Worm (Caenorhabditis elegans) whole organism, young adult: ENCODE results near the gene C16C10.8.

Source experiments
- B0261.1 ChIP-seq: sonication (generic microtip); optimal IDR thresholded peaks from 2 replicates; lab custom pipeline; 2016; ENCODE audit warnings: mild to moderate bottlenecking, missing genetic modification characterization, moderate library complexity, missing compliant biosample characterization
- B0336.3 ChIP-seq: fragments of 200-800 bp; sonication (Bioruptor generic); IDR thresholded peaks from 2 replicates; pipeline ENCODE4 v1.3.6; 2022; ENCODE audit warnings: missing genetic modification characterization, missing compliant biosample characterization
- D2030.7 ChIP-seq: fragments of 200-800 bp; sonication (Bioruptor generic); IDR thresholded peaks from 2 replicates; pipeline ENCODE4 v1.3.6; 2022; ENCODE audit warnings: missing genetic modification reagents, missing genetic modification characterization, missing compliant biosample characterization
- F22D6.2 ChIP-seq: sonication (generic microtip); optimal IDR thresholded peaks from 2 replicates; lab custom pipeline; 2016; ENCODE audit warnings: mild to moderate bottlenecking, missing genetic modification characterization, missing compliant biosample characterization
- F23B12.7 ChIP-seq: sonication (generic microtip); optimal IDR thresholded peaks from 2 replicates; lab custom pipeline; 2017; ENCODE audit warnings: missing genetic modification characterization, mild to moderate bottlenecking, missing compliant biosample characterization, antibody characterized with exemption, moderate library complexity; ENCODE audit not compliant: insufficient read depth
- F37B4.10 ChIP-seq: fragments of 200-800 bp; sonication (Bioruptor generic); IDR thresholded peaks from 2 replicates; pipeline ENCODE4 v1.3.6; 2022; ENCODE audit warnings: missing genetic modification characterization, missing compliant biosample characterization
- F55B11.4 ChIP-seq: sonication (generic microtip); optimal IDR thresholded peaks from 2 replicates; lab custom pipeline; 2016; ENCODE audit warnings: missing compliant biosample characterization, missing genetic modification characterization, borderline replicate concordance; ENCODE audit not compliant: insufficient read depth
- F57A8.1 ChIP-seq: fragments of 200-800 bp; sonication (Bioruptor generic); optimal IDR thresholded peaks from 2 replicates; lab custom pipeline; 2018; ENCODE audit warnings: mild to moderate bottlenecking, missing genetic modification characterization, moderate library complexity, missing compliant biosample characterization
- K11D2.4 ChIP-seq: fragments of 200-800 bp; sonication (Bioruptor generic); IDR thresholded peaks from 2 replicates; pipeline ENCODE4 v1.3.6; 2022; ENCODE audit warnings: missing genetic modification reagents, missing genetic modification characterization, missing compliant biosample characterization
- Y53G8AR.9 ChIP-seq: fragments of 200-800 bp; sonication (Bioruptor generic); conservative IDR thresholded peaks from 2 replicates; pipeline ENCODE4 v1.3.6; 2022; ENCODE audit warnings: missing genetic modification reagents, missing genetic modification characterization, missing compliant biosample characterization
- Y56A3A.18 ChIP-seq: fragments of 200-800 bp; sonication (Bioruptor generic); IDR thresholded peaks from 2 replicates; pipeline ENCODE4 v1.3.6; 2022; ENCODE audit warnings: missing genetic modification reagents, missing genetic modification characterization, missing compliant biosample characterization
- akir-1 ChIP-seq: fragments of 200-800 bp; sonication (Bioruptor generic); optimal IDR thresholded peaks from 2 replicates; lab custom pipeline; 2018; ENCODE audit warnings: mild to moderate bottlenecking, missing genetic modification characterization, moderate library complexity, missing compliant biosample characterization
- aptf-2 ChIP-seq: fragments of 200-800 bp; sonication (Bioruptor generic); conservative IDR thresholded peaks from 2 replicates; pipeline ENCODE4 v1.3.6; 2022; ENCODE audit warnings: missing genetic modification reagents, missing genetic modification characterization, missing compliant biosample characterization
- cebp-1 ChIP-seq, 2 experiments: fragments of 200-800 bp in 1 of 2; sonication (Bioruptor generic) in 1 of 2; sonication (generic microtip) in 1 of 2; IDR thresholded peaks in 1 of 2; optimal IDR thresholded peaks in 1 of 2; 2 replicates each; pipeline versions ENCODE4 v1.3.6 to Lab custom; 2017 to 2022; ENCODE audit warnings: missing compliant biosample characterization in 2 of 2, missing genetic modification characterization in 2 of 2, mild to moderate bottlenecking in 1 of 2, missing genetic modification reagents in 1 of 2, moderate library complexity in 1 of 2
- ceh-27 ChIP-seq: fragments of 200-800 bp; sonication (Bioruptor generic); optimal IDR thresholded peaks from 2 replicates; lab custom pipeline; 2018; ENCODE audit warnings: mild to moderate bottlenecking, missing genetic modification characterization, moderate library complexity, missing compliant biosample characterization
- ceh-91 ChIP-seq: fragments of 200-800 bp; sonication (Bioruptor generic); IDR thresholded peaks from 2 replicates; pipeline ENCODE4 v1.3.6; 2022; ENCODE audit warnings: missing genetic modification reagents, missing genetic modification characterization, missing compliant biosample characterization
- dox-1 ChIP-seq: fragments of 200-800 bp; sonication (Bioruptor generic); IDR thresholded peaks from 2 replicates; pipeline ENCODE4 v1.3.6; 2022; ENCODE audit warnings: missing genetic modification reagents, missing genetic modification characterization, missing compliant biosample characterization
- efl-1 ChIP-seq: fragments of 150-350 bp; optimal IDR thresholded peaks from 2 replicates; lab custom pipeline; 2014; ENCODE audit warnings: missing biosample characterization, missing genetic modification reagents, missing genetic modification characterization
- egl-44 ChIP-seq: fragments of 200-800 bp; sonication (Bioruptor generic); IDR thresholded peaks from 2 replicates; pipeline ENCODE4 v1.3.6; 2022; ENCODE audit warnings: missing genetic modification reagents, missing genetic modification characterization, missing compliant biosample characterization
- ekl-4 ChIP-seq: fragments of 200-800 bp; sonication (Bioruptor generic); IDR thresholded peaks from 2 replicates; pipeline ENCODE4 v1.3.6; 2022; ENCODE audit warnings: missing genetic modification reagents, missing genetic modification characterization, missing compliant biosample characterization
- fkh-3 ChIP-seq: sonication (generic microtip); optimal IDR thresholded peaks from 2 replicates; lab custom pipeline; 2016; ENCODE audit warnings: mild to moderate bottlenecking, missing genetic modification characterization, missing compliant biosample characterization
- hsf-1 ChIP-seq: fragments of 200-800 bp; sonication (Bioruptor generic); IDR thresholded peaks from 2 replicates; pipeline ENCODE4 v1.3.6; 2022; ENCODE audit warnings: missing genetic modification reagents, missing genetic modification characterization, missing compliant biosample characterization
- let-607 ChIP-seq, 2 experiments: fragments of 200-800 bp in 1 of 2; sonication (Bioruptor generic) in 1 of 2; sonication (generic microtip) in 1 of 2; optimal IDR thresholded peaks; 2 replicates each; lab custom pipeline; 2016 to 2018; ENCODE audit warnings: mild to moderate bottlenecking in 2 of 2, missing compliant biosample characterization in 2 of 2, missing genetic modification characterization in 2 of 2, moderate library complexity in 2 of 2, missing genotype in 1 of 2
- madf-3 ChIP-seq: fragments of 200-800 bp; sonication (Bioruptor generic); IDR thresholded peaks from 2 replicates; pipeline ENCODE4 v1.3.6; 2022; ENCODE audit warnings: missing genetic modification reagents, missing genetic modification characterization, missing compliant biosample characterization
- mcd-1 ChIP-seq: fragments of 200-800 bp; sonication (Bioruptor generic); IDR thresholded peaks from 2 replicates; pipeline ENCODE4 v1.3.6; 2022; ENCODE audit warnings: missing genetic modification reagents, missing genetic modification characterization, missing compliant biosample characterization
- mel-28 ChIP-seq: sonication (generic microtip); optimal IDR thresholded peaks from 2 replicates; lab custom pipeline; 2016; ENCODE audit warnings: borderline replicate concordance, mild to moderate bottlenecking, missing genetic modification characterization, missing compliant biosample characterization
- nhr-120 ChIP-seq: fragments of 200-800 bp; sonication (Bioruptor generic); IDR thresholded peaks from 2 replicates; pipeline ENCODE4 v1.3.6; 2022; ENCODE audit warnings: missing genetic modification characterization, missing compliant biosample characterization
- nhr-179 ChIP-seq: sonication (generic microtip); optimal IDR thresholded peaks from 2 replicates; lab custom pipeline; 2016; ENCODE audit warnings: mild to moderate bottlenecking, missing genetic modification characterization, missing compliant biosample characterization
- rcor-1 ChIP-seq: fragments of 200-800 bp; sonication (Bioruptor generic); IDR thresholded peaks from 2 replicates; pipeline ENCODE4 v1.3.6; 2022; ENCODE audit warnings: missing genetic modification reagents, missing genetic modification characterization, missing compliant biosample characterization
- rpc-1 ChIP-seq, 2 experiments: fragments of 150-350 bp in 1 of 2; sonication (generic microtip) in 1 of 2; optimal IDR thresholded peaks; 2 replicates each; lab custom pipeline; 2014 to 2018; ENCODE audit warnings: missing biosample characterization in 1 of 2, missing genetic modification characterization in 1 of 2, missing genetic modification reagents in 1 of 2, missing genotype in 1 of 2
- sdz-38 ChIP-seq: sonication (generic microtip); optimal IDR thresholded peaks from 2 replicates; lab custom pipeline; 2016; ENCODE audit warnings: missing genotype, missing genetic modification characterization, missing compliant biosample characterization
- tbp1 ChIP-seq: fragments of 200-800 bp; sonication (Bioruptor generic); optimal IDR thresholded peaks from 2 replicates; lab custom pipeline; 2018; ENCODE audit warnings: mild to moderate bottlenecking, missing genetic modification characterization, missing compliant biosample characterization
- tbx-9 ChIP-seq: sonication (generic microtip); optimal IDR thresholded peaks from 2 replicates; lab custom pipeline; 2016; ENCODE audit warnings: borderline replicate concordance, missing genetic modification characterization, inconsistent platforms, missing compliant biosample characterization
- unc-130 ChIP-seq: sonication (generic microtip); optimal IDR thresholded peaks from 2 replicates; lab custom pipeline; 2016; ENCODE audit warnings: missing genetic modification reagents, missing genetic modification characterization, missing compliant biosample characterization
- unc-62 ChIP-seq: fragments of 150-350 bp; optimal IDR thresholded peaks from 2 replicates; lab custom pipeline; 2014; ENCODE audit warnings: missing biosample characterization, missing genetic modification reagents, missing genetic modification characterization
- zfh-2 ChIP-seq: fragments of 200-800 bp; sonication (Bioruptor generic); conservative IDR thresholded peaks from 2 replicates; pipeline ENCODE4 v1.3.6; 2022; ENCODE audit warnings: missing genetic modification reagents, missing genetic modification characterization, missing compliant biosample characterization
- ztf-22 ChIP-seq: fragments of 200-800 bp; sonication (Bioruptor generic); optimal IDR thresholded peaks from 2 replicates; lab custom pipeline; 2018; ENCODE audit warnings: mild to moderate bottlenecking, missing genetic modification characterization, moderate library complexity, missing compliant biosample characterization
- ztf-25 ChIP-seq: fragments of 200-800 bp; sonication (Bioruptor generic); IDR thresholded peaks from 2 replicates; pipeline ENCODE4 v1.3.6; 2022; ENCODE audit warnings: missing genetic modification reagents, missing genetic modification characterization, missing compliant biosample characterization

The C16C10.8 gene

ce11 chrIII:4176109-4176596 is 12.2 kb upstream of the C16C10.8 start, which contains the start of the genes hrde-1 and C16C10.13 (continued):
- TF ChIP-seq B0261.1 (no peak), unc-62 (no peak), Y56A3A.18 (GFP tag; lab: Robert Waterston, UW) (no peak), nhr-120 (GFP tag; lab: Robert Waterston, UW) (no peak), rpc-1 (optimal IDR thresholded peaks at IDR 0.05; lab: Kevin White, UChicago) (peak; percentile 21), rpc-1 (tag; optimal IDR thresholded peaks at IDR 0.05; lab: Kevin White, UChicago) (no peak), F22D6.2 (tag; lab: Kevin White, UChicago) (no peak), mel-28 (no peak), F23B12.7 (tag; lab: Kevin White, UChicago) (peak; percentile 14), fkh-3 (tag; lab: Kevin White, UChicago) (no peak), ceh-91 (GFP tag; lab: Robert Waterston, UW) (peak; percentile 95)

ce11 chrIII:4175489-4175888 is 11.5 kb upstream of the C16C10.8 start:
- no peak for TF ChIP-seq tbx-9
- TF ChIP-seq aptf-2 (GFP tag; lab: Robert Waterston, UW): no peak
- peak; percentile 22; the same call in 1 of the 2 replicates for TF ChIP-seq B0336.3 (GFP tag; lab: Robert Waterston, UW)
- TF ChIP-seq ztf-22 (GFP tag; lab: Kevin White, UChicago): no peak
- no peak for TF ChIP-seq zfh-2 (GFP tag; lab: Robert Waterston, UW)
- no peak for TF ChIP-seq madf-3 (GFP tag; lab: Robert Waterston, UW)
- no peak for TF ChIP-seq unc-130 (GFP tag; lab: Kevin White, UChicago)
- TF ChIP-seq Y53G8AR.9 (GFP tag; lab: Robert Waterston, UW): no peak
- TF ChIP-seq rcor-1 (GFP tag; lab: Robert Waterston, UW): no peak
- no peak for TF ChIP-seq F23B12.7 (tag; lab: Kevin White, UChicago)
- TF ChIP-seq K11D2.4 (GFP tag; lab: Robert Waterston, UW): no peak
- TF ChIP-seq efl-1: no peak
- no peak for TF ChIP-seq D2030.7 (GFP tag; lab: Robert Waterston, UW)
- TF ChIP-seq cebp-1 (GFP tag; IDR thresholded peaks at IDR 0.05; lab: Robert Waterston, UW): no peak
- peak; percentile 16 for TF ChIP-seq cebp-1 (tag; optimal IDR thresholded peaks at IDR 0.05; lab: Kevin White, UChicago)
- TF ChIP-seq F37B4.10: no peak
- TF ChIP-seq ceh-27 (GFP tag; lab: Kevin White, UChicago): no peak
- no peak for TF ChIP-seq let-607 (tag; optimal IDR thresholded peaks at IDR 0.05; lab: Kevin White, UChicago)
- no peak for TF ChIP-seq nhr-179 (tag; lab: Kevin White, UChicago)
- peak; percentile 61 for TF ChIP-seq hsf-1 (GFP tag; lab: Robert Waterston, UW)
- TF ChIP-seq F57A8.1 (GFP tag; lab: Kevin White, UChicago): no peak
- no peak for TF ChIP-seq mcd-1 (GFP tag; lab: Robert Waterston, UW)
- no peak for TF ChIP-seq tbp1
- no peak for TF ChIP-seq akir-1 (GFP tag; lab: Kevin White, UChicago)
- no peak for TF ChIP-seq F55B11.4 (tag; lab: Kevin White, UChicago)
- 0 out of 2 replicates have a peak, but pooled peaks have one; percentile 62 for TF ChIP-seq dox-1
- no peak for TF ChIP-seq ztf-25 (GFP tag; lab: Robert Waterston, UW)
- TF ChIP-seq sdz-38 (tag; lab: Kevin White, UChicago): no peak
- no peak for TF ChIP-seq F22D6.2 (tag; lab: Kevin White, UChicago)
- no peak for TF ChIP-seq ekl-4
- no peak for TF ChIP-seq egl-44 (GFP tag; lab: Robert Waterston, UW)
- TF ChIP-seq, all 124 proteins: peak for 4
